Worm (Caenorhabditis elegans) whole organism, late embryonic: Measurements from ENCODE around the gene R12B2.6.

ENCODE experiments used
- ama-1 ChIP-seq: fragments of 150-350 bp; optimal IDR thresholded peaks from 2 replicates; lab custom pipeline; 2014
- ceh-24 ChIP-seq: sonication (generic microtip); optimal IDR thresholded peaks from 2 replicates; lab custom pipeline; 2016; ENCODE audit warnings: mild to moderate bottlenecking, missing genetic modification characterization, missing compliant biosample characterization
- dmd-4 ChIP-seq: sonication (generic microtip); optimal IDR thresholded peaks from 2 replicates; lab custom pipeline; 2016; ENCODE audit warnings: borderline replicate concordance, missing genetic modification characterization, missing compliant biosample characterization
- nhr-11 ChIP-seq: fragments of 150-350 bp; optimal IDR thresholded peaks from 2 replicates; lab custom pipeline; 2014; ENCODE audit warnings: missing biosample characterization, missing genetic modification characterization
- odd-2 ChIP-seq: sonication (generic microtip); optimal IDR thresholded peaks from 2 replicates; lab custom pipeline; 2017; ENCODE audit warnings: antibody characterized with exemption, mild to moderate bottlenecking, missing genetic modification characterization, missing compliant biosample characterization
- pag-3 ChIP-seq: sonication (generic microtip); optimal IDR thresholded peaks from 2 replicates; lab custom pipeline; 2016; ENCODE audit warnings: missing compliant biosample characterization, missing genetic modification characterization, borderline replicate concordance

ce11 chrIII:5790550-5790949 is 43.4 kb downstream of the R12B2.6 start, which contains the start of gene rev-3:
- TF ChIP-seq odd-2 (tag; lab: Kevin White, UChicago) (no peak), pag-3 (tag; lab: Kevin White, UChicago) (no peak), dmd-4 (tag; lab: Kevin White, UChicago) (no peak), ceh-24 (tag; lab: Kevin White, UChicago) (no peak), ama-1 (no peak), nhr-11 (tag; lab: Kevin White, UChicago) (no peak)
